Fruit fly (Drosophila melanogaster) whole organism, embryonic: ENCODE data around the gene CG33939.

Source experiments
- Atf6 ChIP-seq: fragments of 200-800 bp; sonication (Bioruptor generic); IDR thresholded peaks from 2 replicates; pipeline ENCODE4 v1.3.6; 2022; ENCODE audit warnings: missing biosample characterization, missing genetic modification characterization
- B-H1 ChIP-seq: fragments of 200-800 bp; sonication (Bioruptor generic); IDR thresholded peaks from 3 replicates; pipeline ENCODE4 v1.3.6; 2022; ENCODE audit warnings: missing biosample characterization, missing genetic modification characterization
- BEAF-32 ChIP-seq: fragments of 200-800 bp; sonication (Bioruptor generic); optimal IDR thresholded peaks from 3 replicates; lab custom pipeline; 2017; ENCODE audit warnings: missing biosample characterization, missing genetic modification characterization, mild to moderate bottlenecking, moderate library complexity, missing genetic modification reagents
- CG10147 ChIP-seq: fragments of 200-800 bp; sonication (Bioruptor generic); optimal IDR thresholded peaks from 2 replicates; lab custom pipeline; 2019; ENCODE audit warnings: missing biosample characterization, mild to moderate bottlenecking, missing genetic modification characterization, moderate library complexity
- CG10267 ChIP-seq: fragments of 200-800 bp; sonication (Bioruptor generic); optimal IDR thresholded peaks from 2 replicates; lab custom pipeline; 2018; ENCODE audit warnings: missing biosample characterization, mild to moderate bottlenecking, missing genetic modification characterization, moderate library complexity
- CG10431 ChIP-seq: fragments of 200-800 bp; sonication (Bioruptor generic); optimal IDR thresholded peaks from 3 replicates; lab custom pipeline; 2018; ENCODE audit warnings: missing biosample characterization, mild to moderate bottlenecking, missing genetic modification characterization
- CG11085 ChIP-seq: fragments of 200-800 bp; sonication (Bioruptor generic); IDR thresholded peaks from 2 replicates; pipeline ENCODE4 v1.3.6; 2022; ENCODE audit warnings: missing biosample characterization, missing genetic modification characterization
- CG11695 ChIP-seq: fragments of 200-800 bp; sonication (Bioruptor generic); IDR thresholded peaks from 3 replicates; pipeline ENCODE4 v1.3.6; 2022; ENCODE audit warnings: missing biosample characterization, missing genetic modification characterization
- CG1233 ChIP-seq: fragments of 200-800 bp; sonication (Bioruptor generic); optimal IDR thresholded peaks from 4 replicates; lab custom pipeline; 2018; ENCODE audit warnings: missing biosample characterization, mild to moderate bottlenecking, missing genetic modification characterization
- CG14050 ChIP-seq: fragments of 200-800 bp; sonication (Bioruptor generic); IDR thresholded peaks from 3 replicates; pipeline ENCODE4 v1.3.6; 2022; ENCODE audit warnings: missing biosample characterization, missing genetic modification characterization
- CG14710 ChIP-seq: fragments of 200-800 bp; sonication (Bioruptor generic); optimal IDR thresholded peaks from 3 replicates; lab custom pipeline; 2019; ENCODE audit warnings: missing biosample characterization, mild to moderate bottlenecking, missing genetic modification characterization, moderate library complexity
- CG1602 ChIP-seq: fragments of 200-800 bp; sonication (Bioruptor generic); optimal IDR thresholded peaks from 3 replicates; lab custom pipeline; 2016; ENCODE audit warnings: missing biosample characterization, missing genetic modification characterization
- CG16863 ChIP-seq: fragments of 200-800 bp; sonication (Bioruptor generic); optimal IDR thresholded peaks from 3 replicates; lab custom pipeline; 2016; ENCODE audit warnings: missing biosample characterization, missing genetic modification characterization
- CG17186 ChIP-seq: fragments of 200-800 bp; sonication (Bioruptor generic); optimal IDR thresholded peaks from 3 replicates; lab custom pipeline; 2017; ENCODE audit warnings: missing biosample characterization, missing genetic modification reagents, missing genetic modification characterization
- CG1832 ChIP-seq: fragments of 200-800 bp; sonication (Bioruptor generic); optimal IDR thresholded peaks from 2 replicates; lab custom pipeline; 2017; ENCODE audit warnings: missing biosample characterization, mild to moderate bottlenecking, missing genetic modification characterization, inconsistent platforms
- CG18476 ChIP-seq: fragments of 200-800 bp; sonication (Bioruptor generic); optimal IDR thresholded peaks from 2 replicates; lab custom pipeline; 2016; ENCODE audit warnings: missing biosample characterization, mild to moderate bottlenecking, missing genetic modification characterization
- CG18764 ChIP-seq: fragments of 200-800 bp; sonication (Bioruptor generic); optimal IDR thresholded peaks from 3 replicates; lab custom pipeline; 2016; ENCODE audit warnings: missing biosample characterization, missing genetic modification characterization
- CG2116 ChIP-seq: fragments of 200-800 bp; sonication (Bioruptor generic); optimal IDR thresholded peaks from 3 replicates; lab custom pipeline; 2018; ENCODE audit warnings: missing biosample characterization, mild to moderate bottlenecking, missing genetic modification characterization
- CG30431 ChIP-seq: fragments of 200-800 bp; sonication (Bioruptor generic); optimal IDR thresholded peaks from 2 replicates; lab custom pipeline; 2017; ENCODE audit warnings: missing biosample characterization, missing genetic modification characterization
- CG31224 ChIP-seq: fragments of 200-800 bp; sonication (Bioruptor generic); IDR thresholded peaks from 2 replicates; pipeline ENCODE4 v1.3.6; 2022; ENCODE audit warnings: missing biosample characterization, missing genetic modification characterization
- CTCF ChIP-seq: fragments of 200-800 bp; sonication (Bioruptor generic); optimal IDR thresholded peaks from 2 replicates; lab custom pipeline; 2017; ENCODE audit warnings: missing biosample characterization, mild to moderate bottlenecking, missing genetic modification characterization, moderate library complexity
- Chrac-16 ChIP-seq: fragments of 200-800 bp; sonication (Bioruptor generic); optimal IDR thresholded peaks from 3 replicates; lab custom pipeline; 2016; ENCODE audit warnings: missing biosample characterization, missing genetic modification characterization
- CoRest ChIP-seq: fragments of 200-800 bp; sonication (Bioruptor generic); optimal IDR thresholded peaks from 3 replicates; lab custom pipeline; 2018; ENCODE audit warnings: missing biosample characterization, mild to moderate bottlenecking, missing genetic modification characterization, moderate library complexity
- Dll ChIP-seq: fragments of 200-800 bp; sonication (Bioruptor generic); IDR thresholded peaks from 4 replicates; pipeline ENCODE4 v1.3.6; 2022; ENCODE audit warnings: missing biosample characterization, missing genetic modification characterization; ENCODE audit not compliant: partially characterized antibody
- Gsc ChIP-seq: fragments of 200-800 bp; sonication (Bioruptor generic); IDR thresholded peaks from 2 replicates; pipeline ENCODE4 v1.3.6; 2022; ENCODE audit warnings: missing biosample characterization, missing genetic modification characterization
- HLH3B ChIP-seq: fragments of 200-800 bp; sonication (Bioruptor generic); IDR thresholded peaks from 2 replicates; pipeline ENCODE4 v1.3.6; 2022; ENCODE audit warnings: missing biosample characterization, missing genetic modification characterization
- Hr78 ChIP-seq, 2 experiments: fragments of 200-800 bp in 1 of 2; fragments of >200 bp in 1 of 2; sonication (Bioruptor generic) in 1 of 2; optimal IDR thresholded peaks; 2 replicates each; lab custom pipeline; 2017 to 2019; ENCODE audit warnings: missing biosample characterization in 2 of 2, missing genetic modification characterization in 2 of 2, mild to moderate bottlenecking in 1 of 2, moderate library complexity in 1 of 2
- MESR4 ChIP-seq: fragments of 200-800 bp; sonication (Bioruptor generic); optimal IDR thresholded peaks from 2 replicates; lab custom pipeline; 2018; ENCODE audit warnings: missing biosample characterization, mild to moderate bottlenecking, missing genetic modification characterization, moderate library complexity
- MTF-1 ChIP-seq: fragments of 200-800 bp; sonication (Bioruptor generic); optimal IDR thresholded peaks from 2 replicates; lab custom pipeline; 2018; ENCODE audit warnings: missing biosample characterization, mild to moderate bottlenecking, missing genetic modification characterization, borderline replicate concordance
- Mes4 ChIP-seq: fragments of 200-800 bp; sonication (Bioruptor generic); optimal IDR thresholded peaks from 2 replicates; lab custom pipeline; 2016; ENCODE audit warnings: missing biosample characterization, missing genetic modification characterization
- NK7.1 ChIP-seq: fragments of 200-800 bp; sonication (Bioruptor generic); optimal IDR thresholded peaks from 3 replicates; lab custom pipeline; 2016; ENCODE audit warnings: missing biosample characterization, missing genetic modification characterization
- ac ChIP-seq: fragments of 200-800 bp; sonication (Bioruptor generic); optimal IDR thresholded peaks from 3 replicates; lab custom pipeline; 2017; ENCODE audit warnings: missing biosample characterization, mild to moderate bottlenecking, missing genetic modification characterization
- br ChIP-seq: fragments of >200 bp; optimal IDR thresholded peaks from 2 replicates; lab custom pipeline; 2017
- crp ChIP-seq, 2 experiments: fragments of 200-800 bp; sonication (Bioruptor generic); optimal IDR thresholded peaks; 2 replicates in 1 of 2; 3 replicates in 1 of 2; lab custom pipeline; 2017; ENCODE audit warnings: missing biosample characterization in 2 of 2, missing genetic modification characterization in 2 of 2, mild to moderate bottlenecking in 1 of 2, moderate library complexity in 1 of 2
- cwo ChIP-seq: fragments of 200-800 bp; sonication (Bioruptor generic); optimal IDR thresholded peaks from 3 replicates; lab custom pipeline; 2017; ENCODE audit warnings: missing biosample characterization, missing genetic modification characterization, mild to moderate bottlenecking, moderate library complexity, missing genetic modification reagents
- dati ChIP-seq: fragments of 200-800 bp; sonication (Bioruptor generic); IDR thresholded peaks from 2 replicates; pipeline ENCODE4 v1.3.6; 2022; ENCODE audit warnings: missing biosample characterization, missing genetic modification characterization
- dimm ChIP-seq: fragments of 200-800 bp; sonication (Bioruptor generic); IDR thresholded peaks from 2 replicates; pipeline ENCODE4 v1.3.6; 2022; ENCODE audit warnings: missing biosample characterization, missing genetic modification characterization
- eve ChIP-seq, 2 experiments: fragments of >200 bp; optimal IDR thresholded peaks; 2 replicates each; lab custom pipeline; 2017; ENCODE audit warnings: missing biosample characterization in 2 of 2, missing genetic modification characterization in 2 of 2
- ewg ChIP-seq: fragments of 200-800 bp; sonication (Bioruptor generic); optimal IDR thresholded peaks from 3 replicates; lab custom pipeline; 2017; ENCODE audit warnings: mild to moderate bottlenecking, missing biosample characterization, missing genetic modification reagents, missing genetic modification characterization
- gsb-n ChIP-seq: fragments of 200-800 bp; sonication (Bioruptor generic); optimal IDR thresholded peaks from 3 replicates; lab custom pipeline; 2018; ENCODE audit warnings: missing biosample characterization, mild to moderate bottlenecking, missing genetic modification characterization
- gt ChIP-seq: fragments of 200-800 bp; sonication (Bioruptor generic); IDR thresholded peaks from 2 replicates; pipeline ENCODE4 v1.3.6; 2022; ENCODE audit warnings: missing biosample characterization, missing genetic modification characterization
- insv ChIP-seq, 2 experiments: fragments of 200-800 bp; sonication (Bioruptor generic); optimal IDR thresholded peaks; 3 replicates each; lab custom pipeline; 2016 to 2018; ENCODE audit warnings: missing biosample characterization in 2 of 2, missing genetic modification characterization in 2 of 2
- nmo ChIP-seq: fragments of 200-800 bp; sonication (Bioruptor generic); optimal IDR thresholded peaks from 2 replicates; lab custom pipeline; 2018; ENCODE audit warnings: missing biosample characterization, mild to moderate bottlenecking, missing genetic modification characterization, moderate library complexity
- odd ChIP-seq: fragments of 200-800 bp; sonication (Bioruptor generic); optimal IDR thresholded peaks from 2 replicates; lab custom pipeline; 2017; ENCODE audit warnings: missing biosample characterization, mild to moderate bottlenecking, missing genetic modification characterization
- onecut ChIP-seq: fragments of 200-800 bp; sonication (Bioruptor generic); IDR thresholded peaks from 2 replicates; pipeline ENCODE4 v1.3.6; 2022; ENCODE audit warnings: missing biosample characterization, missing genetic modification characterization
- p53 ChIP-seq: fragments of 200-800 bp; sonication (Bioruptor generic); optimal IDR thresholded peaks from 2 replicates; lab custom pipeline; 2016; ENCODE audit warnings: missing biosample characterization, missing genetic modification characterization
- shn ChIP-seq: fragments of 200-800 bp; sonication (Bioruptor generic); optimal IDR thresholded peaks from 3 replicates; lab custom pipeline; 2016; ENCODE audit warnings: missing biosample characterization, missing genetic modification characterization
- trem ChIP-seq: fragments of 200-800 bp; optimal IDR thresholded peaks from 3 replicates; lab custom pipeline; 2019; ENCODE audit warnings: missing biosample characterization, mild to moderate bottlenecking, missing genetic modification characterization, moderate library complexity
- unc-4 ChIP-seq: fragments of 200-800 bp; sonication (Bioruptor generic); IDR thresholded peaks from 2 replicates; pipeline ENCODE4 v1.3.6; 2022; ENCODE audit warnings: missing biosample characterization, missing genetic modification characterization; ENCODE audit not compliant: partially characterized antibody
- unpg ChIP-seq: fragments of 200-800 bp; sonication (Bioruptor generic); optimal IDR thresholded peaks from 3 replicates; lab custom pipeline; 2018; ENCODE audit warnings: missing biosample characterization, mild to moderate bottlenecking, missing genetic modification characterization, moderate library complexity

The CG33939 gene

dm6 chrX:19155922-19156437 lies 18.7 kb downstream of the CG33939 start (continued):
- TF ChIP-seq onecut (peak; percentile 80), CTCF (GFP tag; lab: Kevin White, UChicago) (no peak), CG18764 (GFP tag; lab: Kevin White, UChicago) (peak; percentile 77), CG10431 (peak; percentile 66), CG2116 (GFP tag; lab: Kevin White, UChicago) (peak; percentile 39), CG11085 (GFP tag; lab: Robert Waterston, UW) (peak; percentile 60), trem (peak; percentile 81), Dll (GFP tag; lab: Robert Waterston, UW) (no peak), CG16863 (peak; percentile 24), odd (GFP tag; lab: Kevin White, UChicago) (peak; percentile 82), gt (peak; percentile 52; the same call in 1 of the 2 replicates), CG11695 (peak; percentile 75; the same call in 2 of the 3 replicates), eve (GFP tag; optimal IDR thresholded peaks at IDR 0.05; lab: Kevin White, UChicago) (peak in 1 of 2 experiments; percentile 13), BEAF-32 (GFP tag; lab: Kevin White, UChicago) (no peak), insv (GFP tag; optimal IDR thresholded peaks at IDR 0.05; lab: Kevin White, UChicago) (peak in 1 of 2 experiments; percentile 2), CG10147 (peak; percentile 80), dati (GFP tag; lab: Robert Waterston, UW) (no peak), Gsc (GFP tag; lab: Robert Waterston, UW) (peak; percentile 51), Mes4 (no peak), p53 (no peak), CG17186 (no peak), CG1233 (peak; percentile 79), Atf6 (GFP tag; lab: Robert Waterston, UW) (peak; percentile 73), dimm (GFP tag; lab: Robert Waterston, UW) (peak; percentile 35; the same call in 1 of the 2 replicates), cwo (GFP tag; lab: Kevin White, UChicago) (peak; percentile 45), Hr78 (GFP tag; optimal IDR thresholded peaks at IDR 0.05; lab: Kevin White, UChicago) (peak in 1 of 2 experiments; percentile 35), br (no peak), B-H1 (peak; percentile 75), CG1832 (GFP tag; lab: Kevin White, UChicago) (no peak), shn (GFP tag; lab: Kevin White, UChicago) (no peak), CG14710 (tag; lab: Kevin White, UChicago) (peak; percentile 93), CG1602 (GFP tag; lab: Kevin White, UChicago) (peak; percentile 84), MTF-1 (GFP tag; lab: Kevin White, UChicago) (peak; percentile 61), ewg (GFP tag; lab: Kevin White, UChicago) (peak; percentile 46), CG30431 (GFP tag; lab: Kevin White, UChicago) (peak; percentile 81), unc-4 (GFP tag; lab: Robert Waterston, UW) (no peak), CG14050 (GFP tag; lab: Robert Waterston, UW) (peak; percentile 27; the same call in 1 of the 3 replicates), NK7.1 (GFP tag; lab: Kevin White, UChicago) (no peak), Chrac-16 (peak; percentile 85), nmo (GFP tag; lab: Kevin White, UChicago) (peak; percentile 88), MESR4 (GFP tag; lab: Kevin White, UChicago) (peak; percentile 8), CG31224 (GFP tag; lab: Robert Waterston, UW) (peak; percentile 75), CG18476 (GFP tag; lab: Kevin White, UChicago) (peak; percentile 61), CoRest (tag; lab: Kevin White, UChicago) (peak; percentile 85), gsb-n (tag; lab: Kevin White, UChicago) (peak; percentile 94), ac (GFP tag; lab: Kevin White, UChicago) (peak; percentile 89), unpg (GFP tag; lab: Kevin White, UChicago) (peak; percentile 88), crp (GFP tag; optimal IDR thresholded peaks at IDR 0.05; lab: Kevin White, UChicago) (peak in 1 of 2 experiments; percentile 20), HLH3B (peak; percentile 73), CG10267 (tag; lab: Kevin White, UChicago) (peak; percentile 87)
